Worm (Caenorhabditis elegans): ENCODE measurements around the gene Y116A8C.20.

The Y116A8C.20 gene

DNA sequence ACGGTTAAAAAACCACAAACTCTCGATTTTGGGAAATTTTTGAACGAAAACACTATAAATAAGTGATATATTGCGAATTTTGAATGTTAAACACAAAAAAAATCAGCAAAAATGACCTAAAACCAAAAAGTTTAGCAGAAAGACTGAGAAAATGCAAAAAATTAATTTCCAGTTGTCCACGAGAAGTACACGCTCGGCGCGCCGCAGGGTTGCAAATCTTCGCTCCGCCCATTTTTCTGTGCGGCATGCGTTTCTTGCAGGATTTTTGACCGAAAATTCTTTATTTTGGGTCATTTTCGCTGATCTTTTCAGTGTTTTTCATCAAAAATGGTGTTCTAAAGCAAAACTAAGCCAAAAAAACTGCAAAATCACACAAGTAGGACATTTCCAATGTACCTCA, 44.1 kb downstream of the Y116A8C.20 start:
- TF ChIP-seq lin-32 (GFP tag; optimal IDR thresholded peaks at IDR 0.05) (no peak), cnd-1 (tag; optimal IDR thresholded peaks at IDR 0.05) (no peak), M03D4.4 (tag; optimal IDR thresholded peaks at IDR 0.05) (no peak), sem-2 (GFP tag; optimal IDR thresholded peaks at IDR 0.05) (no peak), mep-1 (tag; optimal IDR thresholded peaks at IDR 0.05) (no peak), lsy-2 (tag; optimal IDR thresholded peaks at IDR 0.05) (no peak), nhr-237 (tag; optimal IDR thresholded peaks at IDR 0.05) (no peak), mls-2 (tag; optimal IDR thresholded peaks at IDR 0.05) (no peak), unc-39 (tag; optimal IDR thresholded peaks at IDR 0.05) (no peak), unc-120 (tag; optimal IDR thresholded peaks at IDR 0.05; ENCODE audit: poor library complexity, severe bottlenecking) (no peak), tbx-8 (GFP tag; optimal IDR thresholded peaks at IDR 0.05) (no peak), flh-1 (GFP tag; optimal IDR thresholded peaks at IDR 0.05) (no peak), mab-5 (tag; optimal IDR thresholded peaks at IDR 0.05) (no peak), nhr-28 (tag; optimal IDR thresholded peaks at IDR 0.05) (no peak), blmp-1 (tag; optimal IDR thresholded peaks at IDR 0.05) (no peak), nhr-76 (tag; optimal IDR thresholded peaks at IDR 0.05) (no peak), sptf-1 (tag; optimal IDR thresholded peaks at IDR 0.05) (no peak), nhr-2 (tag; optimal IDR thresholded peaks at IDR 0.05) (no peak), elt-3 (tag; optimal IDR thresholded peaks at IDR 0.05) (no peak), ceh-39 (tag; optimal IDR thresholded peaks at IDR 0.05) (no peak)

- TF ChIP-seq mls-2 (tag; optimal IDR thresholded peaks at IDR 0.05): peak; percentile 86
- TF ChIP-seq pha-4 (tag; optimal IDR thresholded peaks at IDR 0.05): peak; percentile 50
- TF ChIP-seq ces-1 (GFP tag; optimal IDR thresholded peaks at IDR 0.05): peak; percentile 71
- TF ChIP-seq nhr-237 (tag; optimal IDR thresholded peaks at IDR 0.05): peak; percentile 58
- peak; percentile 88 for TF ChIP-seq M03D4.4 (tag; optimal IDR thresholded peaks at IDR 0.05)
- no peak for TF ChIP-seq nhr-28 (tag; optimal IDR thresholded peaks at IDR 0.05)
- peak; percentile 82 for TF ChIP-seq ceh-43 (GFP tag; optimal IDR thresholded peaks at IDR 0.05)
- peak; percentile 33 for TF ChIP-seq flh-1 (GFP tag; optimal IDR thresholded peaks at IDR 0.05)
- TF ChIP-seq bed-3 (GFP tag; optimal IDR thresholded peaks at IDR 0.05): peak; percentile 82
- no peak for TF ChIP-seq nhr-12 (tag; optimal IDR thresholded peaks at IDR 0.05)
- peak; percentile 87 for TF ChIP-seq drap-1 (GFP tag; optimal IDR thresholded peaks at IDR 0.05)
- no peak for TF ChIP-seq elt-3 (tag; optimal IDR thresholded peaks at IDR 0.05)
- TF ChIP-seq cnd-1 (tag; optimal IDR thresholded peaks at IDR 0.05): peak; percentile 92
- TF ChIP-seq mab-5 (tag; optimal IDR thresholded peaks at IDR 0.05): no peak
- peak; percentile 66 for TF ChIP-seq lin-13 (tag; optimal IDR thresholded peaks at IDR 0.05)
- TF ChIP-seq tbx-8 (GFP tag; optimal IDR thresholded peaks at IDR 0.05): peak; percentile 90
- peak; percentile 77 for TF ChIP-seq mep-1 (tag; optimal IDR thresholded peaks at IDR 0.05)
- TF ChIP-seq ham-2 (GFP tag; optimal IDR thresholded peaks at IDR 0.05): peak; percentile 58
- TF ChIP-seq unc-120 (tag; optimal IDR thresholded peaks at IDR 0.05; ENCODE audit: poor library complexity, severe bottlenecking): peak; percentile 51
- no peak for TF ChIP-seq unc-39 (tag; optimal IDR thresholded peaks at IDR 0.05)
- TF ChIP-seq lin-32 (GFP tag; optimal IDR thresholded peaks at IDR 0.05): peak; percentile 84
- TF ChIP-seq ceh-83 (GFP tag; optimal IDR thresholded peaks at IDR 0.05): peak; percentile 90
- TF ChIP-seq blmp-1 (tag; optimal IDR thresholded peaks at IDR 0.05): no peak
- peak; percentile 72 for TF ChIP-seq lsy-2 (tag; optimal IDR thresholded peaks at IDR 0.05)
- TF ChIP-seq sem-2 (GFP tag; optimal IDR thresholded peaks at IDR 0.05): peak; percentile 80
- no peak for TF ChIP-seq zip-8 (tag; optimal IDR thresholded peaks at IDR 0.05)
- no peak for TF ChIP-seq unc-62 (GFP tag; optimal IDR thresholded peaks at IDR 0.05)
- peak; percentile 58 for TF ChIP-seq ceh-39 (tag; optimal IDR thresholded peaks at IDR 0.05)
- peak; percentile 98 for TF ChIP-seq sptf-1 (tag; optimal IDR thresholded peaks at IDR 0.05)
Observed at ce11 chrIV:17087384-17088099, 46.8 kb downstream of the Y116A8C.20 start, which contains the start of the genes snx-13 and snr-1. Gene snx-13 (minus strand): TSS chrIV:17087438. Gene snr-1 (plus strand): TSS chrIV:17088049.

DNA sequence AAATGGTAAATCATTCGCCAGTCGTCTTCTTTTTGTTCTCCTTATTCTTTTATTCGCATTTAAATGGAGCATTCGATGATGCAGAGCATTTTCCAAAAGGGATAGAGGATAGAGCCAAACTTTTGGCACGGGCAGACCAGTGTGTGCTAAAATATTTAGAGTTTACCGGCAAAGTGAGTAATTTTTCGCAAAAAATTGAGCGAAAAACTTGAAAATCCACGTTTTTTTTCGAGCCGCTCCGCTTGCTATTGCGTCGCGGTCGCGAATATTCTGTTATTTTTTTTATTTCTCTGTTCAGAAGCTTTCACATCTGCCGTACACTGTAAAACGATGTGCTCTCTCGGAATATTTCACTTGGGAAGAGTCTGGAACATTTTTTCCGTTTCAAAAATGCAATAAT, 48.1 kb downstream of the Y116A8C.20 start, which contains the start of gene Y116A8C.43:
Y116A8C.43 (plus strand) TSS at position 3 of the 400 bp plus-strand sequence.
- TF ChIP-seq ham-2 (GFP tag; optimal IDR thresholded peaks at IDR 0.05) (no peak), nhr-76 (tag; optimal IDR thresholded peaks at IDR 0.05) (no peak), unc-120 (tag; optimal IDR thresholded peaks at IDR 0.05; ENCODE audit: poor library complexity, severe bottlenecking) (no peak), M03D4.4 (tag; optimal IDR thresholded peaks at IDR 0.05) (no peak), sptf-1 (tag; optimal IDR thresholded peaks at IDR 0.05) (no peak), lin-13 (tag; optimal IDR thresholded peaks at IDR 0.05) (no peak), unc-39 (tag; optimal IDR thresholded peaks at IDR 0.05) (no peak), ceh-39 (tag; optimal IDR thresholded peaks at IDR 0.05) (no peak), lin-32 (GFP tag; optimal IDR thresholded peaks at IDR 0.05) (no peak)

Measured in whole organism, mixed stage, embryonic.